Fruit fly (Drosophila melanogaster): ENCODE results near the gene Tak1.

Gene Tak1

dm6 chrX:20482790-20483564 lies 41.8 kb downstream of the Tak1 start (continued):
- TF ChIP-seq CG5953 (GFP tag; IDR thresholded peaks at IDR 0.05): no peak
- TF ChIP-seq prd (optimal IDR thresholded peaks at IDR 0.05): no peak
- no peak for TF ChIP-seq prd (GFP tag; IDR thresholded peaks at IDR 0.05)
- TF ChIP-seq sisA (GFP tag; IDR thresholded peaks at IDR 0.05): 0 out of 2 replicates have a peak, but pooled peaks have one; percentile 17
- no peak for TF ChIP-seq MBD-R2 (GFP tag; IDR thresholded peaks at IDR 0.05)
- TF ChIP-seq gsb-n (tag; optimal IDR thresholded peaks at IDR 0.05): no peak
- no peak for TF ChIP-seq bowl (GFP tag; IDR thresholded peaks at IDR 0.05)
- TF ChIP-seq CG17186 (GFP tag; optimal IDR thresholded peaks at IDR 0.05): no peak
- peak; percentile 7 for TF ChIP-seq lab (GFP tag; optimal IDR thresholded peaks at IDR 0.05)
- TF ChIP-seq Dfd (GFP tag; optimal IDR thresholded peaks at IDR 0.05): no peak
- TF ChIP-seq CG18764 (GFP tag; optimal IDR thresholded peaks at IDR 0.05): no peak
- no peak for TF ChIP-seq pum (GFP tag; optimal IDR thresholded peaks at IDR 0.05)
- no peak for TF ChIP-seq CG16815 (GFP tag; optimal IDR thresholded peaks at IDR 0.05)
- no peak for TF ChIP-seq CG8944 (GFP tag; optimal IDR thresholded peaks at IDR 0.05)
- TF ChIP-seq B-H1 (GFP tag; IDR thresholded peaks at IDR 0.05): no peak
- TF ChIP-seq CG3995 (GFP tag; optimal IDR thresholded peaks at IDR 0.05): no peak
- no peak for TF ChIP-seq odd (GFP tag; optimal IDR thresholded peaks at IDR 0.05)
- no peak for TF ChIP-seq fru (optimal IDR thresholded peaks at IDR 0.05)
- peak; percentile 23 for TF ChIP-seq mirr (GFP tag; optimal IDR thresholded peaks at IDR 0.05)
- no peak for TF ChIP-seq CG13424 (tag; optimal IDR thresholded peaks at IDR 0.05)
- peak; percentile 20 for TF ChIP-seq gem (tag; optimal IDR thresholded peaks at IDR 0.05)
- 0 out of 2 replicates have a peak, but pooled peaks have one; percentile 6 for TF ChIP-seq slbo (GFP tag; IDR thresholded peaks at IDR 0.05)
- no peak for TF ChIP-seq MESR4 (GFP tag; optimal IDR thresholded peaks at IDR 0.05)
- peak; percentile 49 for TF ChIP-seq Ets65A (GFP tag)
- TF ChIP-seq phol (tag; optimal IDR thresholded peaks at IDR 0.05): no peak
- no peak for TF ChIP-seq CG8290 (GFP tag; optimal IDR thresholded peaks at IDR 0.05)
- TF ChIP-seq CG8290 (tag; optimal IDR thresholded peaks at IDR 0.05): peak in 1 of 2 experiments; percentile 9
- TF ChIP-seq CG11504 (tag; optimal IDR thresholded peaks at IDR 0.05): peak; percentile 38
- no peak for TF ChIP-seq Awh (GFP tag; IDR thresholded peaks at IDR 0.05)
- TF ChIP-seq CG14050 (GFP tag; IDR thresholded peaks at IDR 0.05): no peak
- TF ChIP-seq CG7839 (tag; optimal IDR thresholded peaks at IDR 0.05): peak; percentile 11
- TF ChIP-seq nom (GFP tag; optimal IDR thresholded peaks at IDR 0.05): peak; percentile 19
- TF ChIP-seq ATbp (GFP tag; optimal IDR thresholded peaks at IDR 0.05): no peak
- no peak for TF ChIP-seq CG4424 (GFP tag; optimal IDR thresholded peaks at IDR 0.05)
- peak; percentile 0 for TF ChIP-seq CG18599 (GFP tag; optimal IDR thresholded peaks at IDR 0.05)
- TF ChIP-seq CG3281 (GFP tag; optimal IDR thresholded peaks at IDR 0.05): peak; percentile 22
- TF ChIP-seq p53 (GFP tag; optimal IDR thresholded peaks at IDR 0.05): no peak
- TF ChIP-seq CG32532 (GFP tag; IDR thresholded peaks at IDR 0.05): 0 out of 2 replicates have a peak, but pooled peaks have one; percentile 5
- no peak for TF ChIP-seq sim (GFP tag; IDR thresholded peaks at IDR 0.05)
- 0 out of 2 replicates have a peak, but pooled peaks have one; percentile 12 for TF ChIP-seq Rfx (GFP tag; IDR thresholded peaks at IDR 0.05)
- no peak for TF ChIP-seq org-1 (GFP tag; optimal IDR thresholded peaks at IDR 0.05)
- TF ChIP-seq Fer3 (tag; optimal IDR thresholded peaks at IDR 0.05): no peak
- no peak for TF ChIP-seq BEAF-32 (GFP tag; optimal IDR thresholded peaks at IDR 0.05)
- TF ChIP-seq pzg (GFP tag; optimal IDR thresholded peaks at IDR 0.05): no peak
- TF ChIP-seq Antp (GFP tag; optimal IDR thresholded peaks at IDR 0.05): no peak
- TF ChIP-seq CG14014 (GFP tag; IDR thresholded peaks at IDR 0.05): no peak
- no peak for TF ChIP-seq CG31441 (GFP tag; IDR thresholded peaks at IDR 0.05)
- 0 out of 2 replicates have a peak, but pooled peaks have one; percentile 7 for TF ChIP-seq CG9932 (GFP tag; IDR thresholded peaks at IDR 0.05)
- TF ChIP-seq CG9817 (tag; optimal IDR thresholded peaks at IDR 0.05): no peak
- no peak for TF ChIP-seq fd3F (GFP tag; optimal IDR thresholded peaks at IDR 0.05)
- no peak for TF ChIP-seq vnd (GFP tag; IDR thresholded peaks at IDR 0.05; ENCODE audit: partially characterized antibody)
